Worm (Caenorhabditis elegans) whole organism, L2 larva: ENCODE results near the gene C35A11.4.

Source experiments
- C34F6.9 ChIP-seq: fragments of 150-350 bp; optimal IDR thresholded peaks from 2 replicates; lab custom pipeline; 2014; ENCODE audit warnings: missing biosample characterization, missing genetic modification characterization
- F13H6.1 ChIP-seq: sonication (generic microtip); optimal IDR thresholded peaks from 2 replicates; lab custom pipeline; 2016; ENCODE audit warnings: missing genetic modification characterization, missing compliant biosample characterization
- R02D3.7 ChIP-seq: fragments of 150-350 bp; optimal IDR thresholded peaks from 2 replicates; lab custom pipeline; 2014; ENCODE audit warnings: missing biosample characterization, missing genetic modification characterization
- Y55F3AM.14 ChIP-seq: fragments of 200-800 bp; sonication (Bioruptor generic); optimal IDR thresholded peaks from 2 replicates; lab custom pipeline; 2018; ENCODE audit warnings: mild to moderate bottlenecking, missing genetic modification characterization, missing compliant biosample characterization
- ZK546.5 ChIP-seq: sonication (generic microtip); optimal IDR thresholded peaks from 2 replicates; lab custom pipeline; 2017; ENCODE audit warnings: missing biosample characterization, missing genetic modification characterization
- alr-1 ChIP-seq: fragments of 150-350 bp; optimal IDR thresholded peaks from 2 replicates; lab custom pipeline; 2014; ENCODE audit warnings: missing biosample characterization, missing genetic modification characterization
- aly-2 ChIP-seq: fragments of 150-350 bp; optimal IDR thresholded peaks from 2 replicates; lab custom pipeline; 2014; ENCODE audit warnings: missing biosample characterization, missing genetic modification characterization
- ama-1 ChIP-seq: fragments of 150-350 bp; optimal IDR thresholded peaks from 2 replicates; lab custom pipeline; 2018; ENCODE audit warnings: inconsistent platforms
- blmp-1 ChIP-seq: sonication (generic microtip); optimal IDR thresholded peaks from 2 replicates; lab custom pipeline; 2017; ENCODE audit warnings: missing genetic modification characterization, mild to moderate bottlenecking, missing compliant biosample characterization, antibody characterized with exemption, moderate library complexity; ENCODE audit not compliant: insufficient read depth
- ceh-82 ChIP-seq: fragments of 150-350 bp; optimal IDR thresholded peaks from 2 replicates; lab custom pipeline; 2014; ENCODE audit warnings: missing biosample characterization, missing genetic modification characterization
- crh-2 ChIP-seq: sonication (generic microtip); optimal IDR thresholded peaks from 2 replicates; lab custom pipeline; 2017; ENCODE audit warnings: missing biosample characterization, missing genetic modification characterization
- dmd-4 ChIP-seq: sonication (generic microtip); optimal IDR thresholded peaks from 2 replicates; lab custom pipeline; 2017; ENCODE audit warnings: missing biosample characterization, missing genetic modification characterization
- egl-27 ChIP-seq: sonication (generic microtip); optimal IDR thresholded peaks from 3 replicates; lab custom pipeline; 2017; ENCODE audit warnings: missing biosample characterization, missing genetic modification reagents, missing genetic modification characterization
- elt-1 ChIP-seq: fragments of 150-350 bp; optimal IDR thresholded peaks from 2 replicates; lab custom pipeline; 2014; ENCODE audit warnings: missing biosample characterization, missing genetic modification characterization
- elt-3 ChIP-seq: sonication (generic microtip); optimal IDR thresholded peaks from 2 replicates; lab custom pipeline; 2017; ENCODE audit warnings: missing biosample characterization, missing genetic modification characterization
- fos-1 ChIP-seq: fragments of 150-350 bp; optimal IDR thresholded peaks from 2 replicates; lab custom pipeline; 2014; ENCODE audit warnings: missing biosample characterization, missing genetic modification characterization
- gmeb-1 ChIP-seq: fragments of 150-350 bp; optimal IDR thresholded peaks from 2 replicates; lab custom pipeline; 2014; ENCODE audit warnings: missing biosample characterization, missing genetic modification characterization
- lin-11 ChIP-seq: fragments of 150-350 bp; sonication (generic microtip); optimal IDR thresholded peaks from 2 replicates; lab custom pipeline; 2014; ENCODE audit warnings: missing biosample characterization, missing genetic modification characterization, inconsistent platforms, mixed read lengths
- mab-5 ChIP-seq: fragments of 150-350 bp; optimal IDR thresholded peaks from 2 replicates; lab custom pipeline; 2014; ENCODE audit warnings: missing biosample characterization, missing genetic modification characterization
- mdl-1 ChIP-seq, 2 experiments: fragments of 150-350 bp in 1 of 2; sonication (generic microtip) in 1 of 2; optimal IDR thresholded peaks; 2 replicates each; lab custom pipeline; 2017; ENCODE audit warnings: missing biosample characterization in 2 of 2, missing genetic modification characterization in 2 of 2
- nhr-12 ChIP-seq: fragments of 150-350 bp; optimal IDR thresholded peaks from 2 replicates; lab custom pipeline; 2014; ENCODE audit warnings: missing biosample characterization, missing genetic modification characterization
- nhr-129 ChIP-seq: fragments of 150-350 bp; optimal IDR thresholded peaks from 2 replicates; lab custom pipeline; 2014; ENCODE audit warnings: missing biosample characterization, missing genetic modification characterization
- nhr-21 ChIP-seq: fragments of 150-350 bp; optimal IDR thresholded peaks from 2 replicates; lab custom pipeline; 2014; ENCODE audit warnings: missing biosample characterization, missing genetic modification characterization
- nhr-23 ChIP-seq: fragments of 150-350 bp; optimal IDR thresholded peaks from 2 replicates; lab custom pipeline; 2014; ENCODE audit warnings: missing biosample characterization, missing genetic modification reagents, missing genetic modification characterization
- nhr-25 ChIP-seq: fragments of 150-350 bp; sonication (generic microtip); optimal IDR thresholded peaks from 3 replicates; lab custom pipeline; 2014; ENCODE audit warnings: missing biosample characterization, missing genetic modification characterization
- peb-1 ChIP-seq: fragments of 150-350 bp; optimal IDR thresholded peaks from 2 replicates; lab custom pipeline; 2014; ENCODE audit warnings: missing biosample characterization, missing genetic modification characterization
- skn-1 ChIP-seq: sonication (generic microtip); optimal IDR thresholded peaks from 2 replicates; lab custom pipeline; 2017; ENCODE audit warnings: missing biosample characterization, missing genetic modification characterization
- sma-9 ChIP-seq, 2 experiments: fragments of 150-350 bp in 1 of 2; sonication (generic microtip) in 1 of 2; optimal IDR thresholded peaks; 2 replicates each; lab custom pipeline; 2014 to 2016; ENCODE audit warnings: missing genetic modification characterization in 2 of 2, mild to moderate bottlenecking in 1 of 2, missing biosample characterization in 1 of 2, missing compliant biosample characterization in 1 of 2, missing genetic modification reagents in 1 of 2, moderate library complexity in 1 of 2
- snpc-4 ChIP-seq: fragments of 150-350 bp; optimal IDR thresholded peaks from 2 replicates; lab custom pipeline; 2014; ENCODE audit warnings: missing biosample characterization, missing genetic modification characterization
- unc-55 ChIP-seq: fragments of 150-350 bp; sonication (generic microtip); optimal IDR thresholded peaks from 3 replicates; lab custom pipeline; 2014; ENCODE audit warnings: missing biosample characterization, missing genetic modification reagents, missing genetic modification characterization
- unc-62 ChIP-seq: fragments of 150-350 bp; optimal IDR thresholded peaks from 2 replicates; lab custom pipeline; 2014; ENCODE audit warnings: missing biosample characterization, missing genetic modification reagents, missing genetic modification characterization
- zag-1 ChIP-seq: fragments of 150-350 bp; optimal IDR thresholded peaks from 2 replicates; lab custom pipeline; 2014; ENCODE audit warnings: missing biosample characterization, missing genetic modification characterization
- ztf-1 ChIP-seq: fragments of 200-800 bp; sonication (Bioruptor generic); conservative IDR thresholded peaks from 2 replicates; pipeline ENCODE4 v1.3.6; 2022; ENCODE audit warnings: missing genetic modification characterization, missing compliant biosample characterization
- ztf-11 ChIP-seq: sonication (generic microtip); optimal IDR thresholded peaks from 2 replicates; lab custom pipeline; 2017; ENCODE audit warnings: missing biosample characterization, missing genetic modification characterization
- ztf-4 ChIP-seq: fragments of 150-350 bp; optimal IDR thresholded peaks from 2 replicates; lab custom pipeline; 2014; ENCODE audit warnings: missing biosample characterization, missing genetic modification characterization

The C35A11.4 gene

DNA sequence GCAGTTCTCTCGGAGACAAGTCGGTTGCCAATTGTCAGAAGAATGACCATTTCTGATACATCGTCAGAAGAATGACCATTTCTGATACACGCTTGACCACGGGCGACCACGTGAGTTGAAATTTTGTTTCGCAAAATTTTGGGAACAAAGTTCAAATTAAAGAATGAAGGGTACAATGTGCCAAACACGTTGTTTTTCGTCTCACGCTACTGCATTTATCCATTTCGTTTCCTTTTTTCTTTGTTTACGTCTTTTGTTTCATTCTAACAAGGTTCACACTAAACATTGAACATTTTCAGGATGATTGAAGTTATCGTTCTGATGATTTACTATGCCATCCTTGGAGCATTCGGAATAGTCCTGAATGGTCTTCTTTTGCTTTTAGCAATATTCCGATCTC, 41.5 kb downstream of the C35A11.4 start, which contains the start of gene srd-9:
srd-9 (plus strand) TSS at position 301 of the 400 bp plus-strand sequence.
- TF ChIP-seq egl-27 (tag; lab: Kevin White, UChicago), result no peak
- no peak for TF ChIP-seq ama-1 (lab: Kevin White, UChicago)
- TF ChIP-seq unc-55 (GFP tag; lab: Kevin White, UChicago), result no peak
- TF ChIP-seq snpc-4 (tag; lab: Kevin White, UChicago), result no peak
- no peak for TF ChIP-seq ztf-4
- no peak for TF ChIP-seq gmeb-1 (tag; lab: Kevin White, UChicago)
- no peak for TF ChIP-seq blmp-1 (tag; lab: Kevin White, UChicago)
- no peak for TF ChIP-seq ztf-11 (tag; lab: Kevin White, UChicago)
- no peak for TF ChIP-seq aly-2
- TF ChIP-seq ztf-1, result no peak
- TF ChIP-seq peb-1, result no peak
- no peak for TF ChIP-seq skn-1 (tag; lab: Kevin White, UChicago)
- no peak for TF ChIP-seq elt-3
- TF ChIP-seq C34F6.9 (tag; lab: Kevin White, UChicago), result no peak
- no peak for TF ChIP-seq crh-2
- no peak for TF ChIP-seq nhr-12 (tag; lab: Kevin White, UChicago)
- TF ChIP-seq nhr-25 (tag; lab: Kevin White, UChicago), result no peak
- TF ChIP-seq nhr-129 (tag; lab: Kevin White, UChicago), result no peak

DNA sequence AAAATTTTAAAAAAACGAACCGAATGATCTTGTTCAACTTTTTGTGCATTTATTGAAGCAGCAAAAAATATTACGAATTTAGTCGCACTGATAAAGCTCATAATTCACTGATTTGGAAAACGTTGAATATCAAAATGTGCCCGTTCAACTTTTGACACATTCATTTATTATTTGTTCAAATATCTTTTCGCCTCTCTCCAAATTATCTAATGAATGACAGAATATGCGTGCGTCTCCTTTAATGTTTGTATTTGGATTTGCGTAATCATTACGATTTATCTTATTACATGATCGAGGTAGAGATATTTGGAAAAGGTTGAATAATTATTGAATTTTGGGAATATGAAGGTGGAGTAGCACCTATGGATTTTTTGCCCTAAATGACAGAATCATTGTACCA, 43.5 kb downstream of the C35A11.4 start, which contains the start of gene T09D3.3:
T09D3.3 (minus strand) TSS at position 101 of the 400 bp plus-strand sequence.
- no peak for TF ChIP-seq blmp-1 (tag; lab: Kevin White, UChicago)
- TF ChIP-seq nhr-12 (tag; lab: Kevin White, UChicago), result no peak
- TF ChIP-seq gmeb-1 (tag; lab: Kevin White, UChicago), result no peak
- no peak for TF ChIP-seq nhr-25 (tag; lab: Kevin White, UChicago)
- TF ChIP-seq nhr-21, result no peak
- no peak for TF ChIP-seq zag-1 (tag; lab: Kevin White, UChicago)
- TF ChIP-seq unc-62, result no peak
- no peak for TF ChIP-seq Y55F3AM.14 (GFP tag; lab: Kevin White, UChicago)
- TF ChIP-seq crh-2, result no peak
- no peak for TF ChIP-seq aly-2
- TF ChIP-seq mdl-1 (tag; optimal IDR thresholded peaks at IDR 0.05; lab: Kevin White, UChicago), result no peak
- no peak for TF ChIP-seq ztf-4
- no peak for TF ChIP-seq dmd-4 (tag; lab: Kevin White, UChicago)
- TF ChIP-seq ama-1 (lab: Kevin White, UChicago), result no peak
- TF ChIP-seq nhr-23 (tag; lab: Kevin White, UChicago), result no peak
- TF ChIP-seq elt-3, result no peak
- TF ChIP-seq snpc-4 (tag; lab: Kevin White, UChicago), result no peak
- no peak for TF ChIP-seq ztf-11 (tag; lab: Kevin White, UChicago)
- no peak for TF ChIP-seq alr-1 (tag; lab: Kevin White, UChicago)

DNA sequence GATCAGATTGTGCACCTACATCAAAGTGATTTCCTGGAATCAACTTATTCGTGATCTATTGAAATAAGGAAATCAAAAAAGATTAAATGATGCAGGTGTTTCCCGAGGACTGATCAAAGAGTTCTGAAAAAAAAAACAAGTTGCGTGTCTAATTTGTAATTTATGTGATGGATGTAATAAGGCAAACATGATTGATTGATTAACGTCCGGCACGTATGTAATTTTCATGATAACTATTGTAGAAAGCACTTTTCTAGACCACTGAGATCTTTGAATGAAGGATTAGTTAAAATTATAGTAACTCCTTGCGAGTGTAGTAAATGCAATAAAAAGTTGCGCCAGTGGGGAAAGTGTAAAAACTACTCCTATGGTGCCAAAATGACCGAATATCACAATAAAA, 47.5 kb downstream of the C35A11.4 start, which contains the start of gene srg-25:
srg-25 (minus strand) TSS at position 101 of the 400 bp plus-strand sequence.
- TF ChIP-seq mdl-1 (tag; optimal IDR thresholded peaks at IDR 0.05; lab: Kevin White, UChicago) (no peak), elt-1 (no peak), ZK546.5 (no peak), alr-1 (tag; lab: Kevin White, UChicago) (no peak), elt-3 (no peak), lin-11 (tag; lab: Kevin White, UChicago) (no peak), crh-2 (no peak), sma-9 (GFP tag; optimal IDR thresholded peaks at IDR 0.05; lab: Kevin White, UChicago) (no peak), sma-9 (tag; optimal IDR thresholded peaks at IDR 0.05; lab: Kevin White, UChicago) (no peak), ceh-82 (tag; lab: Kevin White, UChicago) (no peak), R02D3.7 (no peak), gmeb-1 (tag; lab: Kevin White, UChicago) (no peak), mab-5 (tag; lab: Kevin White, UChicago) (no peak), unc-55 (GFP tag; lab: Kevin White, UChicago) (no peak), ztf-4 (no peak), blmp-1 (tag; lab: Kevin White, UChicago) (no peak), fos-1 (no peak), zag-1 (tag; lab: Kevin White, UChicago) (no peak), skn-1 (tag; lab: Kevin White, UChicago) (no peak)

DNA sequence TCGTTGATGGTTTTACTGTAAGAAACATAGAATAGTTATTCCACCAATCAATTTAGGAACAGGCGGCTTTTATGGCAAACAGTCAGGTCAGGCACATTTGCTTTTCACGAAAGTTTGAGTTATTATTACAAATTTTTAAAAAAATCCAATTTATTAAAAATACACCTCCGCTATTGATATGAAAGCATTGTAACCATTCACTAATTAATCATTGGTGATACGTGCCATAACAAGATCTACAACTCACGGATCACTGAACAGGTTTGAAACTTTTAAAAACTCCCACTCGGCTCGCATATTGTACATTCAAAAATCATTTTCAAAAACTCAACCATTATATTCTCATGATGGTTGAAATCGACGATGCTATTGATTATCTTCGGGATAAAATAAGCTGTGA, 53.5 kb downstream of the C35A11.4 start, which contains the start of gene srg-27:
srg-27 (plus strand) TSS at position 301 of the 400 bp plus-strand sequence.
- no peak for TF ChIP-seq crh-2
- no peak for TF ChIP-seq F13H6.1 (tag; lab: Kevin White, UChicago)
- TF ChIP-seq mab-5 (tag; lab: Kevin White, UChicago), result no peak
- TF ChIP-seq ZK546.5, result no peak
- no peak for TF ChIP-seq nhr-21
- TF ChIP-seq R02D3.7, result no peak
